Fruit fly (Drosophila melanogaster): ENCODE measurements around the gene CG1523.

DNA sequence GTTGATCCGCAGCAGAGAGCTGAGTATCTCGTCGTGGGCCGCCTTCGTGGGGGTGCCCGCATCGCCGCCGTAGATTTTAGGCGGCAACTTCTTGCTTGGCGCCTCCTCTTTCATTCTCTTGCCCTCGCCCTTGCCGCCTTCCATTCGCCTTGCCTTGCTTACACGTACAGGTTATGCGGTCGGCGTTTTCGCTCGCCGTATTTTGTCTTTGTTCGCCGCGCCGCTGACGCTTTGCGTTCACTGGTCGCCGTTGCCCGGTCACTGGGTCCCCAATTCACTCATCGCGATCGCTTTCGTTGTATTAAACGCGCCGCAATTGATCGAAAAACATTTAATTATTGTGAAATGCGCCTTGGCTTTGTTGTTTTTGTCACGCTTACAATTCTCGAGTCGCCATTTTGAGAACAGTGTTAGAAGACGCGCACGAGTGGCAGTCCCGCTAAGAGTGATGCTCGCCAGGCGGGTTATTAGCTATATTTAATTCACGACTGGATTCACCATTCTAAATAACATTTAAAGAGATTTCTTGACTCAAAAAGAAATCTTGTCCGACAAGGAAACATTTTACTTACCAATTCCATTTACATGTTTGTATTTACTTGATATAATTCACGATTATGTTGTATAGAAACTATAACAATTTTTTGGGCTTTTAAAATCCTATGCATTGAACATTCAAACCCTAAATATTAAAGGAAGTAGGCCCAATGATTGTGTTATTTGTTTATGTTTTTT lies 8.4 kb downstream of the CG1523 start, which contains the start of gene wdn:
- TF ChIP-seq Sin3A (optimal IDR thresholded peaks at IDR 0.05) (no peak), Myc (optimal IDR thresholded peaks at IDR 0.05) (no peak), psq (optimal IDR thresholded peaks at IDR 0.05) (no peak), insv (optimal IDR thresholded peaks at IDR 0.05) (no peak), h (optimal IDR thresholded peaks at IDR 0.05) (no peak)

Measured in Kc167 (cell line).